Worm (Caenorhabditis elegans) whole organism, L4/young adult: Measurements from ENCODE around the gene F54E2.1.

Experiments
- W03F9.2 ChIP-seq: fragments of 150-350 bp; optimal IDR thresholded peaks from 2 replicates; lab custom pipeline; 2014; ENCODE audit warnings: missing biosample characterization, missing genetic modification characterization
- dao-5 ChIP-seq: sonication (generic microtip); optimal IDR thresholded peaks from 2 replicates; lab custom pipeline; 2016; ENCODE audit warnings: missing genotype, missing genetic modification characterization, moderate library complexity, missing compliant biosample characterization
- him-1 ChIP-seq: sonication (generic microtip); optimal IDR thresholded peaks from 2 replicates; lab custom pipeline; 2016; ENCODE audit warnings: missing genotype, missing genetic modification reagents, missing genetic modification characterization, missing compliant biosample characterization

ce11 chrV:2810164-2810563 is at the start of gene F54E2.1:
- TF ChIP-seq him-1 (tag; lab: Kevin White, UChicago): no peak
- TF ChIP-seq dao-5: no peak
- no peak for TF ChIP-seq W03F9.2 (tag; lab: Kevin White, UChicago)
